Fruit fly (Drosophila melanogaster): ENCODE measurements around the gene Tcs5.
A peak's percentile ranks its signal among the peaks of the same experiment; 100 is the strongest.

Tcs5 gene

DNA sequence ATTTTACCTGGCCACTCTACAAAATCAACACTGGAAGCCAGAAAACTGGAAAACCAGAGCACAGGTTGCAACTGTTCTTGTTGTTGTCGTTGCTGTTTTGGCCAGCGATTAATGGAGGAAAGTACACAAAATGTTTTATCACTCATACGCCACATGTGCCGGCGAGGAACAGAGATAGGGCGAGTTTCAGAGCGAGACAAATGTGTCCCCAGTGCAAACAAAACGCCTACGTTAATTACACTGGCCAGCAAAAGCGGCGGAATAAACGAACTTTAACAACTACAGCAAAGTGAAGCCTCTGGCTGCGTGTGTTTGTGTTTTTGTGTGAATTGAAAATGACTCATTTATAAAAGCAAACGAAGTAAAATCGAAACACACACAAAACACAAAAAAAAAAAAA lies 41.0 kb upstream of the Tcs5 start (continued):
- 0 out of 2 replicates have a peak, but pooled peaks have one; percentile 32 for TF ChIP-seq bbx (GFP tag; IDR thresholded peaks at IDR 0.05; ENCODE audit: partially characterized antibody)
- no peak for TF ChIP-seq cato (GFP tag; optimal IDR thresholded peaks at IDR 0.05; ENCODE audit: borderline replicate concordance)
- TF ChIP-seq sr (GFP tag; IDR thresholded peaks at IDR 0.05) = peak; percentile 63; the same call in 2 of the 3 replicates
- no peak for TF ChIP-seq hkb (optimal IDR thresholded peaks at IDR 0.05)
- no peak for TF ChIP-seq hkb (GFP tag; IDR thresholded peaks at IDR 0.05)
- peak; percentile 4 for TF ChIP-seq CoRest (tag; optimal IDR thresholded peaks at IDR 0.05)
- TF ChIP-seq CG2199 (GFP tag; IDR thresholded peaks at IDR 0.05) = no peak
- no peak for TF ChIP-seq CG30020 (tag; optimal IDR thresholded peaks at IDR 0.05)
- no peak for TF ChIP-seq pfk (GFP tag; optimal IDR thresholded peaks at IDR 0.05)
- 0 out of 2 replicates have a peak, but pooled peaks have one; percentile 30 for TF ChIP-seq CG32532 (GFP tag; IDR thresholded peaks at IDR 0.05)
- TF ChIP-seq seq (GFP tag; IDR thresholded peaks at IDR 0.05) = no peak
- TF ChIP-seq CG18599 (GFP tag; optimal IDR thresholded peaks at IDR 0.05) = peak; percentile 34
- peak; percentile 22 for TF ChIP-seq lab (GFP tag; optimal IDR thresholded peaks at IDR 0.05)
- TF ChIP-seq CG7987 (GFP tag; optimal IDR thresholded peaks at IDR 0.05) = peak; percentile 35
- TF ChIP-seq HLHmδ (GFP tag; optimal IDR thresholded peaks at IDR 0.05) = no peak
- TF ChIP-seq MESR4 (GFP tag; optimal IDR thresholded peaks at IDR 0.05) = no peak
- no peak for TF ChIP-seq mirr (GFP tag; optimal IDR thresholded peaks at IDR 0.05)
- TF ChIP-seq lmd (GFP tag; IDR thresholded peaks at IDR 0.05) = no peak
- peak; percentile 39 for TF ChIP-seq CG7372 (GFP tag; IDR thresholded peaks at IDR 0.05)
- 0 out of 3 replicates have a peak, but pooled peaks have one; percentile 5 for TF ChIP-seq Mrtf (GFP tag; IDR thresholded peaks at IDR 0.05)
- no peak for TF ChIP-seq CG5953 (GFP tag; IDR thresholded peaks at IDR 0.05)
- no peak for TF ChIP-seq lbe (GFP tag; optimal IDR thresholded peaks at IDR 0.05)
- no peak for TF ChIP-seq CG8290 (GFP tag; optimal IDR thresholded peaks at IDR 0.05)
- no peak for TF ChIP-seq CG8290 (tag; optimal IDR thresholded peaks at IDR 0.05)
- no peak for TF ChIP-seq br (optimal IDR thresholded peaks at IDR 0.05)
- no peak for TF ChIP-seq CG5180 (GFP tag; optimal IDR thresholded peaks at IDR 0.05)
- TF ChIP-seq Vsx1 (GFP tag; optimal IDR thresholded peaks at IDR 0.05) = no peak
- peak; percentile 8 for TF ChIP-seq unpg (GFP tag; optimal IDR thresholded peaks at IDR 0.05)
- TF ChIP-seq CG14441 (GFP tag; IDR thresholded peaks at IDR 0.05) = peak; percentile 28; the same call in 1 of the 2 replicates
- no peak for TF ChIP-seq Hey (tag; optimal IDR thresholded peaks at IDR 0.05)
- TF ChIP-seq CG12391 (tag; optimal IDR thresholded peaks at IDR 0.05) = no peak
- no peak for TF ChIP-seq Meics (GFP tag; optimal IDR thresholded peaks at IDR 0.05)
- no peak for TF ChIP-seq ewg (GFP tag; optimal IDR thresholded peaks at IDR 0.05)
- no peak for TF ChIP-seq CG9797 (GFP tag; optimal IDR thresholded peaks at IDR 0.05)
- TF ChIP-seq CG10267 (tag; optimal IDR thresholded peaks at IDR 0.05) = no peak
- no peak for TF ChIP-seq bcd (GFP tag; optimal IDR thresholded peaks at IDR 0.05)
- TF ChIP-seq dan (GFP tag; IDR thresholded peaks at IDR 0.05) = no peak
- no peak for TF ChIP-seq dimm (GFP tag; IDR thresholded peaks at IDR 0.05)
- TF ChIP-seq ATbp (GFP tag; optimal IDR thresholded peaks at IDR 0.05) = peak; percentile 2
- TF ChIP-seq Dp (GFP tag; optimal IDR thresholded peaks at IDR 0.05) = no peak
- TF ChIP-seq CG10274 (GFP tag; optimal IDR thresholded peaks at IDR 0.05) = no peak
- no peak for TF ChIP-seq Hsf (GFP tag; optimal IDR thresholded peaks at IDR 0.05)
- TF ChIP-seq HmgZ (tag; optimal IDR thresholded peaks at IDR 0.05) = no peak
- no peak for TF ChIP-seq H15 (GFP tag; IDR thresholded peaks at IDR 0.05)
- TF ChIP-seq CG31365 (tag; optimal IDR thresholded peaks at IDR 0.05) = no peak
- TF ChIP-seq CG12236 (GFP tag; optimal IDR thresholded peaks at IDR 0.05) = no peak
- TF ChIP-seq ap (GFP tag; IDR thresholded peaks at IDR 0.05) = 0 out of 2 replicates have a peak, but pooled peaks have one; percentile 25
- no peak for TF ChIP-seq CG10654 (GFP tag; optimal IDR thresholded peaks at IDR 0.05)
- no peak for TF ChIP-seq fd102C (GFP tag; optimal IDR thresholded peaks at IDR 0.05)
- no peak for TF ChIP-seq CG1647 (GFP tag; optimal IDR thresholded peaks at IDR 0.05)
- TF ChIP-seq CG6813 (GFP tag; optimal IDR thresholded peaks at IDR 0.05) = no peak
- peak; percentile 31 for TF ChIP-seq sqz (GFP tag; optimal IDR thresholded peaks at IDR 0.05)

Measured in whole organism, embryonic.